Worm (Caenorhabditis elegans) whole organism, mixed stage, embryonic: ENCODE data around the gene nex-4.

Experiments
- M03D4.4 ChIP-seq: sonication (generic microtip); optimal IDR thresholded peaks from 2 replicates; lab custom pipeline; 2017; ENCODE audit warnings: mild to moderate bottlenecking, missing genetic modification characterization, missing compliant biosample characterization
- bed-3 ChIP-seq: fragments of 200-800 bp; sonication (Bioruptor generic); optimal IDR thresholded peaks from 3 replicates; lab custom pipeline; 2018; ENCODE audit warnings: mild to moderate bottlenecking, missing genetic modification characterization, moderate library complexity, missing compliant biosample characterization
- ceh-39 ChIP-seq: fragments of 150-350 bp; optimal IDR thresholded peaks from 2 replicates; lab custom pipeline; 2014; ENCODE audit warnings: missing biosample characterization, missing genetic modification characterization
- ceh-43 ChIP-seq: fragments of 200-800 bp; sonication (Bioruptor generic); optimal IDR thresholded peaks from 2 replicates; lab custom pipeline; 2018; ENCODE audit warnings: mild to moderate bottlenecking, missing genetic modification characterization, moderate library complexity, missing compliant biosample characterization
- ceh-83 ChIP-seq: fragments of 200-800 bp; sonication (Bioruptor generic); optimal IDR thresholded peaks from 2 replicates; lab custom pipeline; 2018; ENCODE audit warnings: mild to moderate bottlenecking, missing genetic modification characterization, missing compliant biosample characterization
- ces-1 ChIP-seq: fragments of 150-350 bp; optimal IDR thresholded peaks from 2 replicates; lab custom pipeline; 2014; ENCODE audit warnings: missing biosample characterization, missing genetic modification reagents, missing genetic modification characterization
- cnd-1 ChIP-seq: fragments of 200-800 bp; sonication (Bioruptor generic); optimal IDR thresholded peaks from 2 replicates; lab custom pipeline; 2018; ENCODE audit warnings: mild to moderate bottlenecking, missing genetic modification characterization, missing compliant biosample characterization
- drap-1 ChIP-seq: fragments of 200-800 bp; sonication (Bioruptor generic); optimal IDR thresholded peaks from 3 replicates; lab custom pipeline; 2018; ENCODE audit warnings: mild to moderate bottlenecking, missing genetic modification characterization, missing compliant biosample characterization
- elt-1 ChIP-seq: sonication (generic microtip); optimal IDR thresholded peaks from 2 replicates; lab custom pipeline; 2017; ENCODE audit warnings: missing genetic modification characterization, mild to moderate bottlenecking, missing compliant biosample characterization, antibody characterized with exemption, moderate library complexity, borderline replicate concordance; ENCODE audit not compliant: insufficient read depth
- elt-3 ChIP-seq: fragments of 150-350 bp; optimal IDR thresholded peaks from 2 replicates; lab custom pipeline; 2014; ENCODE audit warnings: missing biosample characterization, missing genetic modification characterization
- flh-1 ChIP-seq: fragments of 200-800 bp; sonication (Bioruptor generic); optimal IDR thresholded peaks from 2 replicates; lab custom pipeline; 2018; ENCODE audit warnings: mild to moderate bottlenecking, missing genetic modification characterization, moderate library complexity, missing compliant biosample characterization
- hlh-1 ChIP-seq: fragments of 150-350 bp; optimal IDR thresholded peaks from 2 replicates; lab custom pipeline; 2014; ENCODE audit warnings: missing biosample characterization, missing genetic modification reagents, missing genetic modification characterization
- lin-13 ChIP-seq: fragments of 150-350 bp; optimal IDR thresholded peaks from 2 replicates; lab custom pipeline; 2014; ENCODE audit warnings: missing biosample characterization, missing genetic modification characterization
- lin-32 ChIP-seq: fragments of 200-800 bp; sonication (Bioruptor generic); optimal IDR thresholded peaks from 2 replicates; lab custom pipeline; 2018; ENCODE audit warnings: mild to moderate bottlenecking, missing genetic modification characterization, missing compliant biosample characterization
- lsy-2 ChIP-seq: fragments of 150-350 bp; optimal IDR thresholded peaks from 2 replicates; lab custom pipeline; 2014; ENCODE audit warnings: missing biosample characterization, missing genetic modification characterization
- mab-5 ChIP-seq: fragments of 150-350 bp; optimal IDR thresholded peaks from 2 replicates; lab custom pipeline; 2014; ENCODE audit warnings: missing biosample characterization, missing genetic modification characterization
- mep-1 ChIP-seq: fragments of 150-350 bp; optimal IDR thresholded peaks from 2 replicates; lab custom pipeline; 2017; ENCODE audit warnings: missing biosample characterization, missing genetic modification reagents, missing genetic modification characterization, inconsistent platforms
- mls-2 ChIP-seq: sonication (generic microtip); optimal IDR thresholded peaks from 2 replicates; lab custom pipeline; 2016; ENCODE audit warnings: mild to moderate bottlenecking, missing genetic modification characterization, moderate library complexity, missing compliant biosample characterization
- nhr-12 ChIP-seq: fragments of 150-350 bp; optimal IDR thresholded peaks from 2 replicates; lab custom pipeline; 2014; ENCODE audit warnings: missing biosample characterization, missing genetic modification characterization
- nhr-2 ChIP-seq: fragments of 150-350 bp; optimal IDR thresholded peaks from 2 replicates; lab custom pipeline; 2014; ENCODE audit warnings: missing biosample characterization, missing genetic modification characterization
- nhr-237 ChIP-seq: fragments of 150-350 bp; optimal IDR thresholded peaks from 2 replicates; lab custom pipeline; 2014; ENCODE audit warnings: missing biosample characterization, missing genetic modification characterization
- nhr-28 ChIP-seq: fragments of 150-350 bp; optimal IDR thresholded peaks from 2 replicates; lab custom pipeline; 2014; ENCODE audit warnings: missing biosample characterization, missing genetic modification characterization
- nhr-76 ChIP-seq: sonication (generic microtip); optimal IDR thresholded peaks from 2 replicates; lab custom pipeline; 2017; ENCODE audit warnings: missing biosample characterization, missing genetic modification characterization
- pha-4 ChIP-seq: fragments of 150-350 bp; optimal IDR thresholded peaks from 2 replicates; lab custom pipeline; 2018; ENCODE audit warnings: missing biosample characterization, missing genetic modification reagents, missing genetic modification characterization
- sem-2 ChIP-seq: fragments of 200-800 bp; sonication (Bioruptor generic); optimal IDR thresholded peaks from 2 replicates; lab custom pipeline; 2018; ENCODE audit warnings: mild to moderate bottlenecking, missing genetic modification characterization, missing compliant biosample characterization
- snpc-4 ChIP-seq: fragments of 150-350 bp; optimal IDR thresholded peaks from 2 replicates; lab custom pipeline; 2014; ENCODE audit warnings: missing biosample characterization, missing genetic modification characterization
- sptf-1 ChIP-seq: sonication (generic microtip); optimal IDR thresholded peaks from 2 replicates; lab custom pipeline; 2017; ENCODE audit warnings: mild to moderate bottlenecking, missing genetic modification characterization, moderate library complexity, missing compliant biosample characterization
- tbx-8 ChIP-seq: fragments of 200-800 bp; sonication (Bioruptor generic); optimal IDR thresholded peaks from 2 replicates; lab custom pipeline; 2018; ENCODE audit warnings: mild to moderate bottlenecking, missing genetic modification characterization, moderate library complexity, missing compliant biosample characterization
- unc-120 ChIP-seq: sonication (generic microtip); optimal IDR thresholded peaks from 2 replicates; lab custom pipeline; 2017; ENCODE audit warnings: missing genetic modification characterization, missing compliant biosample characterization; ENCODE audit not compliant: poor library complexity, severe bottlenecking
- unc-39 ChIP-seq: fragments of 150-350 bp; optimal IDR thresholded peaks from 2 replicates; lab custom pipeline; 2014; ENCODE audit warnings: missing biosample characterization, missing genetic modification characterization
- unc-62 ChIP-seq: fragments of 150-350 bp; optimal IDR thresholded peaks from 2 replicates; lab custom pipeline; 2014; ENCODE audit warnings: missing biosample characterization, missing genetic modification reagents, missing genetic modification characterization
- zip-8 ChIP-seq: fragments of 150-350 bp; optimal IDR thresholded peaks from 2 replicates; lab custom pipeline; 2014; ENCODE audit warnings: missing biosample characterization, missing genetic modification characterization
- ztf-11 ChIP-seq: fragments of 150-350 bp; optimal IDR thresholded peaks from 2 replicates; lab custom pipeline; 2014; ENCODE audit warnings: missing biosample characterization, missing genetic modification characterization

The nex-4 gene

ce11 chrV:4851138-4851537 lies at the start of gene nex-4:
nex-4 (plus strand) TSS chrV:4851438.
- TF ChIP-seq M03D4.4 (tag; lab: Kevin White, UChicago) (no peak), cnd-1 (no peak), bed-3 (no peak), flh-1 (no peak), snpc-4 (tag; lab: Kevin White, UChicago) (no peak), nhr-12 (tag; lab: Kevin White, UChicago) (no peak), mls-2 (tag; lab: Kevin White, UChicago) (no peak), zip-8 (tag; lab: Kevin White, UChicago) (no peak), nhr-28 (no peak), ceh-83 (GFP tag; lab: Kevin White, UChicago) (no peak), hlh-1 (tag; lab: Kevin White, UChicago) (no peak), unc-39 (no peak), nhr-237 (tag; lab: Kevin White, UChicago) (no peak)
- TF ChIP-seq, all 35 proteins: peak for 0

DNA sequence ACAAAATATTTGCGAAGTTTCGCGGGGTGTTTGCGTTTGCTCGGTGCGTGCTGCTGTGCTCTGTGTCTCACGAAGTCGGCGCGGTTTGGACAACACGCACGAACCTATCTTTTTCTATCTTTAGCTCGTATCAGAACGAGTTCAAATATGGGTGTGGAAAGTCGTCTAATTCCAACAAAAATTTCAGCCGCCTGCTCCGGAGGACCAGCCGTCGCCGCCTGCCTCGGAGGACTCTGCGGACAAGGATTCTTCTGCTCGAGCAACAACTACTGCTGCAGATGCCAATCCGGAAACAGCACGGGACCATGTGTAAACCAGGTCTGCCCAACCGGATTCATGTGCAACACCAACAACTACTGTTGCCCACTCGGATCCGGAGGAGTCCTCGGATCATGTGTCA lies 49.3 kb upstream of the nex-4 start:
- TF ChIP-seq elt-3 (tag; lab: Kevin White, UChicago), result no peak
- no peak for TF ChIP-seq ceh-83 (GFP tag; lab: Kevin White, UChicago)
- TF ChIP-seq ces-1 (GFP tag; lab: Kevin White, UChicago), result no peak
- no peak for TF ChIP-seq sptf-1
- no peak for TF ChIP-seq ceh-39 (tag; lab: Kevin White, UChicago)
- TF ChIP-seq unc-62 (GFP tag; lab: Kevin White, UChicago), result no peak
- no peak for TF ChIP-seq unc-39
- no peak for TF ChIP-seq mep-1
- no peak for TF ChIP-seq lin-32
- TF ChIP-seq tbx-8 (GFP tag; lab: Kevin White, UChicago), result no peak
- no peak for TF ChIP-seq nhr-2 (tag; lab: Kevin White, UChicago)
- TF ChIP-seq, all 35 proteins: peak for 0

DNA sequence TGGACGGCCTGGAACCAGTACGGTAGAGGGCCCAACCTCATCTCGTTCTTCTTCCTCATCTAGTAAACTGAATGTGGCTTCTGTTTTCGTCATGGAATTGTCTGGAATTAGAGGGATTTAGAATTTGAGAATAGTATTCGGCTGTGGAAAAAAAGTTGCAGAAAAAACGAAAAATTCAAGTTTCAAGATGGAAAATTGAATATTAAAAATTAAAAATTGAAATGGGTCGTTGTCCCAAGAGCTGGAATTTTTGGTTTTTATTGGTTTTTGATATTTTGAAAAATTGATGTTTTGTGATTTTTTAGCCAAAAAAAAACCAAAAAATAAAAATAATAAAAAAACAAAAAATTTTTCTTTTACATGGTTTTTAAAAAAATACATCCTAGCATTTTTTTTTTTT lies 45.4 kb upstream of the nex-4 start, which contains the start of gene R02F11.3:
Gene R02F11.3, minus strand, starts transcription at position 101 of the 400 bp plus-strand sequence.
- TF ChIP-seq M03D4.4 (tag; lab: Kevin White, UChicago), result no peak
- no peak for TF ChIP-seq ceh-39 (tag; lab: Kevin White, UChicago)
- no peak for TF ChIP-seq ces-1 (GFP tag; lab: Kevin White, UChicago)
- TF ChIP-seq ceh-43, result no peak
- no peak for TF ChIP-seq sptf-1
- TF ChIP-seq zip-8 (tag; lab: Kevin White, UChicago), result no peak
- TF ChIP-seq nhr-2 (tag; lab: Kevin White, UChicago), result no peak
- no peak for TF ChIP-seq unc-39
- TF ChIP-seq elt-3 (tag; lab: Kevin White, UChicago), result no peak
- TF ChIP-seq tbx-8 (GFP tag; lab: Kevin White, UChicago), result no peak
- TF ChIP-seq mab-5 (tag; lab: Kevin White, UChicago), result no peak
- no peak for TF ChIP-seq ceh-83 (GFP tag; lab: Kevin White, UChicago)
- TF ChIP-seq sem-2, result no peak
- TF ChIP-seq elt-1, result no peak
- TF ChIP-seq hlh-1 (tag; lab: Kevin White, UChicago), result no peak
- TF ChIP-seq snpc-4 (tag; lab: Kevin White, UChicago), result no peak
- TF ChIP-seq, all 35 proteins: peak for 0

ce11 chrV:4806859-4807258 lies 44.4 kb upstream of the nex-4 start:
- no peak for TF ChIP-seq hlh-1 (tag; lab: Kevin White, UChicago)
- no peak for TF ChIP-seq pha-4 (tag; lab: Kevin White, UChicago)
- no peak for TF ChIP-seq ces-1 (GFP tag; lab: Kevin White, UChicago)
- no peak for TF ChIP-seq unc-120 (tag; lab: Kevin White, UChicago)
- no peak for TF ChIP-seq lin-13 (tag; lab: Kevin White, UChicago)
- TF ChIP-seq tbx-8 (GFP tag; lab: Kevin White, UChicago), result no peak
- no peak for TF ChIP-seq nhr-28
- no peak for TF ChIP-seq flh-1
- no peak for TF ChIP-seq ceh-43
- no peak for TF ChIP-seq snpc-4 (tag; lab: Kevin White, UChicago)
- no peak for TF ChIP-seq lsy-2 (tag; lab: Kevin White, UChicago)
- TF ChIP-seq ztf-11 (tag; lab: Kevin White, UChicago), result no peak
- no peak for TF ChIP-seq mab-5 (tag; lab: Kevin White, UChicago)
- TF ChIP-seq unc-39, result no peak
- TF ChIP-seq drap-1 (GFP tag; lab: Kevin White, UChicago), result no peak
- TF ChIP-seq ceh-39 (tag; lab: Kevin White, UChicago), result no peak
- no peak for TF ChIP-seq mep-1
- no peak for TF ChIP-seq nhr-76
- no peak for TF ChIP-seq lin-32
